Fruit fly (Drosophila melanogaster): ENCODE results near the gene Lsd-2.

dm6 chrX:15078394-15078793 is 2.4 kb upstream of the Lsd-2 start:
- TF ChIP-seq pan (optimal IDR thresholded peaks at IDR 0.05) (no peak), psq (optimal IDR thresholded peaks at IDR 0.05) (no peak), usp (GFP tag; optimal IDR thresholded peaks at IDR 0.05) (no peak), CG8478 (optimal IDR thresholded peaks at IDR 0.05) (no peak), Dll (optimal IDR thresholded peaks at IDR 0.05) (no peak)
